Worm (Caenorhabditis elegans) whole organism, L4 larva: ENCODE measurements around the gene M6.4.

ENCODE experiments used
- D1046.2 ChIP-seq: fragments of 200-800 bp; sonication (Bioruptor generic); IDR thresholded peaks from 2 replicates; pipeline ENCODE4 v1.3.6; 2022; ENCODE audit warnings: missing genetic modification characterization, missing compliant biosample characterization
- F10B5.3 ChIP-seq: sonication (generic microtip); optimal IDR thresholded peaks from 2 replicates; lab custom pipeline; 2016; ENCODE audit warnings: mild to moderate bottlenecking, missing genetic modification characterization, missing compliant biosample characterization
- F26F4.8 ChIP-seq: fragments of 200-800 bp; sonication (Bioruptor generic); conservative IDR thresholded peaks from 2 replicates; pipeline ENCODE4 v1.3.6; 2022; ENCODE audit warnings: missing genetic modification characterization, missing compliant biosample characterization
- T20F7.1 ChIP-seq: fragments of 200-800 bp; sonication (Bioruptor generic); optimal IDR thresholded peaks from 2 replicates; lab custom pipeline; 2018; ENCODE audit warnings: mild to moderate bottlenecking, missing genetic modification characterization, missing compliant biosample characterization
- T26A8.4 ChIP-seq: fragments of 200-800 bp; sonication (Bioruptor generic); IDR thresholded peaks from 2 replicates; pipeline ENCODE4 v1.3.6; 2022; ENCODE audit warnings: missing genetic modification characterization, missing compliant biosample characterization
- Y105C5A.15 ChIP-seq: fragments of 200-800 bp; sonication (Bioruptor generic); IDR thresholded peaks from 2 replicates; pipeline ENCODE4 v1.3.6; 2022; ENCODE audit warnings: missing genetic modification characterization, missing compliant biosample characterization
- ZK546.5 ChIP-seq, 2 experiments: sonication (generic microtip); optimal IDR thresholded peaks; 2 replicates each; lab custom pipeline; 2017; ENCODE audit warnings: missing biosample characterization in 2 of 2, missing genetic modification characterization in 2 of 2
- aha-1 ChIP-seq: fragments of 150-350 bp; peaks from one replicate; lab custom pipeline; 2014; ENCODE audit warnings: missing biosample characterization, missing genetic modification characterization
- arid-1 ChIP-seq: fragments of 200-800 bp; sonication (Bioruptor generic); conservative IDR thresholded peaks from 2 replicates; pipeline ENCODE4 v1.3.6; 2022; ENCODE audit warnings: missing genetic modification reagents, missing genetic modification characterization, missing compliant biosample characterization
- ceh-20 ChIP-seq: fragments of 200-800 bp; sonication (Bioruptor generic); IDR thresholded peaks from 2 replicates; pipeline ENCODE4 v1.3.6; 2022; ENCODE audit warnings: missing genetic modification reagents, missing genetic modification characterization, missing compliant biosample characterization
- ceh-28 ChIP-seq: fragments of 150-350 bp; optimal IDR thresholded peaks from 2 replicates; lab custom pipeline; 2014; ENCODE audit warnings: missing biosample characterization, missing genetic modification reagents, missing genetic modification characterization
- ceh-32 ChIP-seq: sonication (generic microtip); optimal IDR thresholded peaks from 2 replicates; lab custom pipeline; 2016; ENCODE audit warnings: mild to moderate bottlenecking, missing genetic modification characterization, missing compliant biosample characterization; ENCODE audit not compliant: poor library complexity
- ceh-44 ChIP-seq: fragments of 200-800 bp; sonication (Bioruptor generic); IDR thresholded peaks from 2 replicates; pipeline ENCODE4 v1.3.6; 2022; ENCODE audit warnings: missing genetic modification reagents, missing genetic modification characterization, missing compliant biosample characterization
- ceh-62 ChIP-seq: sonication (generic microtip); optimal IDR thresholded peaks from 2 replicates; lab custom pipeline; 2017; ENCODE audit warnings: missing biosample characterization, missing genetic modification characterization
- ceh-82 ChIP-seq: sonication (generic microtip); optimal IDR thresholded peaks from 2 replicates; lab custom pipeline; 2017; ENCODE audit warnings: missing biosample characterization, missing genetic modification characterization
- ces-1 ChIP-seq: fragments of 150-350 bp; sonication (generic microtip); optimal IDR thresholded peaks from 4 replicates; lab custom pipeline; 2014; ENCODE audit warnings: missing biosample characterization, missing genetic modification reagents, missing genetic modification characterization
- ctbp-1 ChIP-seq: fragments of 200-800 bp; sonication (Bioruptor generic); IDR thresholded peaks from 2 replicates; pipeline ENCODE4 v1.3.6; 2022; ENCODE audit warnings: missing genetic modification reagents, missing genetic modification characterization, missing compliant biosample characterization
- daf-8 ChIP-seq: fragments of 200-800 bp; sonication (Bioruptor generic); IDR thresholded peaks from 2 replicates; pipeline ENCODE4 v1.3.6; 2022; ENCODE audit warnings: missing genetic modification characterization, missing compliant biosample characterization
- dpl-1 ChIP-seq: fragments of 150-350 bp; optimal IDR thresholded peaks from 2 replicates; lab custom pipeline; 2014; ENCODE audit warnings: missing biosample characterization, missing genetic modification reagents, missing genetic modification characterization
- egl-43 ChIP-seq: fragments of 200-800 bp; sonication (Bioruptor generic); IDR thresholded peaks from 2 replicates; pipeline ENCODE4 v1.3.6; 2022; ENCODE audit warnings: missing genetic modification reagents, missing genetic modification characterization, missing compliant biosample characterization
- fkh-10 ChIP-seq: fragments of 150-350 bp; optimal IDR thresholded peaks from 2 replicates; lab custom pipeline; 2014; ENCODE audit warnings: missing biosample characterization, missing genetic modification reagents, missing genetic modification characterization
- fos-1 ChIP-seq: fragments of 150-350 bp; optimal IDR thresholded peaks from 2 replicates; lab custom pipeline; 2014; ENCODE audit warnings: missing biosample characterization, missing genetic modification characterization
- hlh-11 ChIP-seq: fragments of 200-800 bp; sonication (Bioruptor generic); optimal IDR thresholded peaks from 2 replicates; lab custom pipeline; 2018; ENCODE audit warnings: mild to moderate bottlenecking, missing genetic modification characterization, missing compliant biosample characterization
- lim-7 ChIP-seq: fragments of 200-800 bp; sonication (Bioruptor generic); IDR thresholded peaks from 2 replicates; pipeline ENCODE4 v1.3.6; 2022; ENCODE audit warnings: missing genetic modification characterization, missing compliant biosample characterization
- lin-29 ChIP-seq: fragments of 200-800 bp; sonication (Bioruptor generic); IDR thresholded peaks from 2 replicates; pipeline ENCODE4 v1.3.6; 2022; ENCODE audit warnings: missing genetic modification reagents, missing genetic modification characterization, missing compliant biosample characterization
- lir-3 ChIP-seq: sonication (generic microtip); optimal IDR thresholded peaks from 2 replicates; lab custom pipeline; 2016; ENCODE audit warnings: mild to moderate bottlenecking, missing genetic modification characterization, missing compliant biosample characterization
- lsy-2 ChIP-seq, 2 experiments: fragments of 150-350 bp in 1 of 2; sonication (generic microtip) in 1 of 2; optimal IDR thresholded peaks; 2 replicates each; lab custom pipeline; 2014 to 2017; ENCODE audit warnings: missing biosample characterization in 2 of 2, missing genetic modification characterization in 2 of 2
- madf-5 ChIP-seq, 2 experiments: fragments of 200-800 bp; sonication (Bioruptor generic); IDR thresholded peaks; 2 replicates each; pipeline ENCODE4 v1.3.6; 2022; ENCODE audit warnings: missing compliant biosample characterization in 2 of 2, missing genetic modification characterization in 2 of 2
- mep-1 ChIP-seq: fragments of 150-350 bp; sonication (generic microtip); optimal IDR thresholded peaks from 3 replicates; lab custom pipeline; 2014; ENCODE audit warnings: missing biosample characterization, missing genetic modification characterization
- mes-2 ChIP-seq: sonication (generic microtip); optimal IDR thresholded peaks from 2 replicates; lab custom pipeline; 2016; ENCODE audit warnings: missing genotype, mild to moderate bottlenecking, missing genetic modification characterization, missing compliant biosample characterization; ENCODE audit not compliant: poor library complexity, severe bottlenecking
- nhr-111 ChIP-seq: fragments of 200-800 bp; sonication (Bioruptor generic); optimal IDR thresholded peaks from 2 replicates; lab custom pipeline; 2018; ENCODE audit warnings: mild to moderate bottlenecking, missing genetic modification characterization, missing compliant biosample characterization
- nhr-237 ChIP-seq: sonication (generic microtip); optimal IDR thresholded peaks from 2 replicates; lab custom pipeline; 2017; ENCODE audit warnings: missing biosample characterization, missing genetic modification characterization
- nhr-25 ChIP-seq: sonication (generic microtip); optimal IDR thresholded peaks from 2 replicates; lab custom pipeline; 2017; ENCODE audit warnings: missing genetic modification characterization, mild to moderate bottlenecking, missing compliant biosample characterization, antibody characterized with exemption, moderate library complexity, borderline replicate concordance; ENCODE audit not compliant: insufficient read depth
- nhr-28 ChIP-seq: fragments of 150-350 bp; optimal IDR thresholded peaks from 2 replicates; lab custom pipeline; 2014; ENCODE audit warnings: missing biosample characterization, missing genetic modification characterization
- nhr-48 ChIP-seq: sonication (generic microtip); optimal IDR thresholded peaks from 2 replicates; lab custom pipeline; 2016; ENCODE audit warnings: mild to moderate bottlenecking, missing genetic modification characterization, missing compliant biosample characterization
- nhr-6 ChIP-seq: fragments of 150-350 bp; optimal IDR thresholded peaks from 2 replicates; lab custom pipeline; 2014; ENCODE audit warnings: missing biosample characterization, missing genetic modification characterization
- nhr-77 ChIP-seq: fragments of 150-350 bp; optimal IDR thresholded peaks from 2 replicates; lab custom pipeline; 2014; ENCODE audit warnings: missing biosample characterization, missing genetic modification characterization
- rbr-2 ChIP-seq: sonication (generic microtip); optimal IDR thresholded peaks from 2 replicates; lab custom pipeline; 2016; ENCODE audit warnings: missing genotype, missing genetic modification characterization, missing compliant biosample characterization
- set-16 ChIP-seq: fragments of 200-800 bp; sonication (Bioruptor generic); IDR thresholded peaks from 2 replicates; pipeline ENCODE4 v1.3.6; 2022; ENCODE audit warnings: missing genetic modification reagents, missing genetic modification characterization, missing compliant biosample characterization
- tag-97 ChIP-seq: fragments of 200-800 bp; sonication (Bioruptor generic); IDR thresholded peaks from 2 replicates; pipeline ENCODE4 v1.3.6; 2022; ENCODE audit warnings: missing genetic modification characterization, missing compliant biosample characterization
- tra-1 ChIP-seq: fragments of 200-800 bp; sonication (Bioruptor generic); IDR thresholded peaks from 2 replicates; pipeline ENCODE4 v1.3.6; 2022; ENCODE audit warnings: missing genetic modification reagents, missing genetic modification characterization, missing compliant biosample characterization
- unc-130 ChIP-seq: sonication (generic microtip); optimal IDR thresholded peaks from 2 replicates; lab custom pipeline; 2016; ENCODE audit warnings: missing genetic modification reagents, missing genetic modification characterization, missing compliant biosample characterization
- unc-62 ChIP-seq, 3 experiments: fragments of 150-350 bp in 1 of 3; sonication (generic microtip); optimal IDR thresholded peaks in 2 of 3; peaks in 1 of 3; 1 replicate in 1 of 3; 2 replicates in 2 of 3; lab custom pipeline; 2014 to 2017; ENCODE audit warnings: missing biosample characterization in 3 of 3, missing genetic modification characterization in 3 of 3, missing genetic modification reagents in 3 of 3, missing genotype in 1 of 3
- vab-7 ChIP-seq: fragments of 200-800 bp; sonication (Bioruptor generic); IDR thresholded peaks from 2 replicates; pipeline ENCODE4 v1.3.6; 2022; ENCODE audit warnings: missing genetic modification reagents, missing genetic modification characterization, missing compliant biosample characterization
- zfp-3 ChIP-seq: fragments of 200-800 bp; sonication (Bioruptor generic); conservative IDR thresholded peaks from 2 replicates; pipeline ENCODE4 v1.3.6; 2022; ENCODE audit warnings: missing genetic modification reagents, missing genetic modification characterization, missing compliant biosample characterization
- ztf-11 ChIP-seq: fragments of 150-350 bp; optimal IDR thresholded peaks from 2 replicates; lab custom pipeline; 2014; ENCODE audit warnings: missing biosample characterization, missing genetic modification characterization
- ztf-7 ChIP-seq: fragments of 150-350 bp; optimal IDR thresholded peaks from 2 replicates; lab custom pipeline; 2014; ENCODE audit warnings: missing biosample characterization, missing genetic modification characterization

Gene M6.4

DNA sequence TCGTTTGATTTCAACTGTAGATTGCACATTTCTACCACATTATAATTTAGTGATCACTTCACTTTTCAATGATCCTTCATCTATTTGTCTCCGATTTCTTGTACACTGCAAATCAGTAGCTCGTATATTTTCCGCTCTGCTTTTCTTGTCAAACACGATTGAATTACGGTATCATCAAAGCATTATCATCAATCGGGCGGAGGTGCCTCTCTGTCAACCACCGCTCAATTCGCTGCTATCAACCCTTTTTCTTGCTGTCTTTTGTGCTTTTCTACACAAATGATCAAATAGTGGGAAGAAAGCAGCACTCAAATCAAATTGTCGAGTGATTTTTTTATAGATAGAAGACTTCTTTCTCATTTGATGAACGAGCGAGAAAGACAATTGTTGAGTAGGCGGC is 8.6 kb downstream of the M6.4 start (continued):
- TF ChIP-seq Y105C5A.15 (GFP tag; lab: Robert Waterston, UW) (no peak), egl-43 (GFP tag; lab: Robert Waterston, UW) (no peak), lin-29 (no peak), madf-5 (GFP tag; IDR thresholded peaks at IDR 0.05; lab: Robert Waterston, UW) (no peak)

ce11 chrX:641440-641839 is 12.5 kb downstream of the M6.4 start, which contains the start of gene M6.11:
Gene M6.11, minus strand, starts transcription at chrX:641540.
- no peak for TF ChIP-seq ceh-32 (tag; lab: Kevin White, UChicago)
- no peak for TF ChIP-seq ceh-82 (tag; lab: Kevin White, UChicago)
- TF ChIP-seq aha-1, result peak; percentile 44
- no peak for TF ChIP-seq ceh-28 (tag; lab: Kevin White, UChicago)

DNA sequence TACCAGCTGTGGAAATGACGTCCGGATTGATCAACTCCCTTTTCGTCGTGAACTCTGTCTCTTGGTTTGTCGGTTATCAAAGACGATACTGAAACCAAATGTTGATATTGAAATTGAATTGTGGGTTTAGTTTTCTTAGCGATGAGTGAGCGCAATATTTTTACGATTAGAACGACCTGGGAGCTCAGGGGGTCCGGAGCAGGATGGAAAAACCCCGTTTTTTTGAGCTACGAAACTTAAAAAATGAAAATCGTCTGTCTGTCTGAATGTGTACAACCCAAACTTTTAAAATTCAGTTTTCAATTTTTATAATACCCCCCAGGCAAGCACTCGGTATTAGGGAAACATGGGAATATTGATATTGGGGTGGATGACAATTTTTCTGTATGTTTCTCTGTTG is 13.8 kb downstream of the M6.4 start:
- peak; percentile 14 for TF ChIP-seq mep-1
- 0 out of 2 replicates have a peak, but pooled peaks have one; percentile 22 for TF ChIP-seq vab-7 (GFP tag; lab: Robert Waterston, UW)
- no peak for TF ChIP-seq ceh-44 (GFP tag; lab: Robert Waterston, UW)
- peak; percentile 3 for TF ChIP-seq nhr-48
- no peak for TF ChIP-seq set-16
- no peak for TF ChIP-seq lsy-2 (tag; optimal IDR thresholded peaks at IDR 0.05; lab: Kevin White, UChicago)
- no peak for TF ChIP-seq ZK546.5 (tag; optimal IDR thresholded peaks at IDR 0.05; lab: Kevin White, UChicago)
- peak; percentile 12 for TF ChIP-seq nhr-77
- TF ChIP-seq egl-43 (GFP tag; lab: Robert Waterston, UW), result 0 out of 2 replicates have a peak, but pooled peaks have one; percentile 8
- no peak for TF ChIP-seq aha-1
- TF ChIP-seq hlh-11 (tag; lab: Kevin White, UChicago), result peak; percentile 26
- TF ChIP-seq unc-62 (GFP tag; optimal IDR thresholded peaks at IDR 0.05 in 1 of 2; lab: Kevin White, UChicago), result peak in 1 of 2 experiments; percentile 52
- no peak for TF ChIP-seq unc-62 (tag; optimal IDR thresholded peaks at IDR 0.05; lab: Kevin White, UChicago)

DNA sequence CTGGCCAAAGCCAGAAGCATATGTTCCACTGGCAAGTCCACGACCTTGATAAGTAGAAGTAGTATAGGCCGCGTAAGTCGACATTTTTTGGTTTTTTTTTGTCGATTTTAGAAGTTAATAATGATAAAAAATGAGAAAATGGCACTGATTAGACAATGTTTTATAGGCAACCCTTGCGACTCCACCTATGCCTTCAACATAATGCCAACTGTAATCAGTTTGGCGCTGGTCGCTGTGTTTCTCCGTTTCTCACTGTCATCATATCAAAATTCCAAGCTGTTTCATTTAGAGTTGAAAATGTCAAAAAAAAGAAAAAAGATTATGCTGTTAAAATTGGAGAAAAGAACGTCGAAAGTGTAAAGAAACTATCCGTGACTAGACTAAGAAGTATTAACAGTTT is 16.6 kb downstream of the M6.4 start:
- TF ChIP-seq nhr-28 (tag; lab: Kevin White, UChicago) (peak; percentile 71), nhr-237 (tag; lab: Kevin White, UChicago) (no peak), T26A8.4 (GFP tag; lab: Robert Waterston, UW) (no peak), lir-3 (no peak), fos-1 (tag; lab: Kevin White, UChicago) (no peak), mes-2 (peak; percentile 23), ces-1 (GFP tag; lab: Kevin White, UChicago) (no peak), nhr-111 (GFP tag; lab: Kevin White, UChicago) (no peak), madf-5 (GFP tag; IDR thresholded peaks at IDR 0.05; lab: Robert Waterston, UW) (no peak), lim-7 (GFP tag; lab: Robert Waterston, UW) (no peak), tag-97 (no peak), F26F4.8 (no peak), ceh-62 (tag; lab: Kevin White, UChicago) (no peak), aha-1 (no peak), ceh-32 (tag; lab: Kevin White, UChicago) (no peak), ceh-20 (GFP tag; lab: Robert Waterston, UW) (no peak), ztf-11 (tag; lab: Kevin White, UChicago) (no peak), D1046.2 (GFP tag; lab: Robert Waterston, UW) (no peak), unc-130 (GFP tag; lab: Kevin White, UChicago) (no peak), T20F7.1 (GFP tag; lab: Kevin White, UChicago) (peak; percentile 30), tra-1 (GFP tag; lab: Robert Waterston, UW) (no peak), nhr-6 (tag; lab: Kevin White, UChicago) (peak; percentile 24), F10B5.3 (tag; lab: Kevin White, UChicago) (no peak), ztf-7 (tag; lab: Kevin White, UChicago) (no peak), arid-1 (no peak), zfp-3 (no peak), daf-8 (GFP tag; lab: Robert Waterston, UW) (no peak), ctbp-1 (no peak), rbr-2 (tag; lab: Kevin White, UChicago) (no peak), nhr-25 (no peak), fkh-10 (no peak), dpl-1 (GFP tag; lab: Kevin White, UChicago) (no peak)
